Worm (Caenorhabditis elegans) whole organism, L1 larva: ENCODE measurements around the gene C04G6.6.
A peak's percentile ranks its signal among the peaks of the same experiment; 100 is the strongest.

ENCODE experiments used
- ama-1 ChIP-seq: fragments of 150-350 bp; optimal IDR thresholded peaks from 2 replicates; lab custom pipeline; 2014
- blmp-1 ChIP-seq: fragments of 150-350 bp; optimal IDR thresholded peaks from 2 replicates; lab custom pipeline; 2014; ENCODE audit warnings: missing biosample characterization, missing genetic modification characterization
- ceh-82 ChIP-seq, 3 experiments: fragments of 150-350 bp in 1 of 3; sonication (generic microtip) in 2 of 3; optimal IDR thresholded peaks; 2 replicates each; lab custom pipeline; 2014 to 2017; ENCODE audit warnings: missing biosample characterization in 3 of 3, missing genetic modification characterization in 3 of 3
- egl-13 ChIP-seq: sonication (generic microtip); optimal IDR thresholded peaks from 2 replicates; lab custom pipeline; 2016; ENCODE audit warnings: missing genotype, missing genetic modification reagents, missing genetic modification characterization, missing compliant biosample characterization
- elt-3 ChIP-seq, 6 experiments: fragments of 150-350 bp in 1 of 6; sonication (generic microtip); optimal IDR thresholded peaks; 2 replicates each; lab custom pipeline; 2017 to 2018; ENCODE audit warnings: missing biosample characterization in 6 of 6, missing genetic modification characterization in 6 of 6, inconsistent platforms in 1 of 6
- jun-1 ChIP-seq: fragments of 150-350 bp; optimal IDR thresholded peaks from 2 replicates; lab custom pipeline; 2014; ENCODE audit warnings: missing biosample characterization, missing genetic modification reagents, missing genetic modification characterization
- lin-39 ChIP-seq: fragments of 150-350 bp; optimal IDR thresholded peaks from 2 replicates; lab custom pipeline; 2014; ENCODE audit warnings: missing biosample characterization, missing genetic modification reagents, missing genetic modification characterization
- lsy-2 ChIP-seq, 2 experiments: fragments of 150-350 bp; optimal IDR thresholded peaks; 2 replicates each; lab custom pipeline; 2014; ENCODE audit warnings: missing biosample characterization in 2 of 2, missing genetic modification characterization in 2 of 2
- mdl-1 ChIP-seq, 2 experiments: fragments of 150-350 bp; optimal IDR thresholded peaks; 2 replicates each; lab custom pipeline; 2014 to 2017; ENCODE audit warnings: missing biosample characterization in 2 of 2, missing genetic modification characterization in 2 of 2, inconsistent platforms in 1 of 2
- nhr-19 ChIP-seq: fragments of 200-800 bp; sonication (Bioruptor generic); conservative IDR thresholded peaks from 2 replicates; pipeline ENCODE4 v1.3.6; 2022; ENCODE audit warnings: missing genetic modification characterization, missing compliant biosample characterization
- nhr-77 ChIP-seq: fragments of 150-350 bp; optimal IDR thresholded peaks from 2 replicates; lab custom pipeline; 2014; ENCODE audit warnings: missing biosample characterization, missing genetic modification characterization
- snpc-4 ChIP-seq: fragments of 150-350 bp; optimal IDR thresholded peaks from 2 replicates; lab custom pipeline; 2014; ENCODE audit warnings: missing biosample characterization, missing genetic modification characterization
- tbx-2 ChIP-seq: sonication (generic microtip); optimal IDR thresholded peaks from 2 replicates; lab custom pipeline; 2016; ENCODE audit warnings: missing genetic modification characterization, missing compliant biosample characterization

DNA sequence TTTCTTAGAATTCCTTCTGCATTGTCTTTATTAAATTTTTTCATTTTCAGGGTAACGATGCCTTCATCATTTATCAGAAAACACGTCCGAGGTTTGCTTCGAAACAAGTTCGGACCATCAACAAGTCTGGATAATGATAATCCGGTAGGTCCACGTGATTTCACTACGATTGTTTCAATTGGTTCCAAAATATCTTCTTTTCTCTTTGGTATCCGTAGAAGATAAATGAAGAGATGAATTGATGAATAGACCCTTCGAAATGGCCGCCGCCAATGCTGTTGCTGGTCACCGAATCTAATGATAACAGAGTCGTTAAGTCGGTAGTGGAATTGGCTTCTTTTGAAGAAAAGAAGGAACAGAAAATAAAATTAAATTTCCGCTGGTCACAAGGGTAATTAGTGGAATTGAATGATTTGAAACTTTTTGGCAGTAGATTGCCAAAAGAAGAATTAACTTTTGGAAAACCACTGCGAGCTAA lies 49.6 kb downstream of the C04G6.6 start, which contains the start of gene F33G12.6:
- TF ChIP-seq ama-1 = no peak
- no peak for TF ChIP-seq egl-13 (tag; lab: Kevin White, UChicago)
- peak in 1 of 2 experiments; percentile 44 for TF ChIP-seq mdl-1 (tag; optimal IDR thresholded peaks at IDR 0.05; lab: Kevin White, UChicago)
- TF ChIP-seq tbx-2 (tag; lab: Kevin White, UChicago) = peak; percentile 38
- peak; percentile 65 for TF ChIP-seq blmp-1 (tag; lab: Kevin White, UChicago)
- TF ChIP-seq elt-3 (tag; optimal IDR thresholded peaks at IDR 0.05; lab: Kevin White, UChicago) = peak in 2 of 6 experiments; percentile 19 to 46
- TF ChIP-seq lin-39 (tag; lab: Kevin White, UChicago) = no peak
- TF ChIP-seq jun-1 (tag; lab: Kevin White, UChicago) = no peak
- no peak for TF ChIP-seq nhr-77 (tag; lab: Kevin White, UChicago)
- no peak for TF ChIP-seq ceh-82 (tag; optimal IDR thresholded peaks at IDR 0.05; lab: Kevin White, UChicago)
- TF ChIP-seq snpc-4 (tag; lab: Kevin White, UChicago) = no peak
- TF ChIP-seq lsy-2 (tag; optimal IDR thresholded peaks at IDR 0.05; lab: Kevin White, UChicago) = peak in 1 of 2 experiments; percentile 15
- TF ChIP-seq nhr-19 (GFP tag; lab: Robert Waterston, UW) = no peak
